Fruit fly (Drosophila melanogaster): ENCODE results near the gene Cmpk.

The Cmpk gene

DNA sequence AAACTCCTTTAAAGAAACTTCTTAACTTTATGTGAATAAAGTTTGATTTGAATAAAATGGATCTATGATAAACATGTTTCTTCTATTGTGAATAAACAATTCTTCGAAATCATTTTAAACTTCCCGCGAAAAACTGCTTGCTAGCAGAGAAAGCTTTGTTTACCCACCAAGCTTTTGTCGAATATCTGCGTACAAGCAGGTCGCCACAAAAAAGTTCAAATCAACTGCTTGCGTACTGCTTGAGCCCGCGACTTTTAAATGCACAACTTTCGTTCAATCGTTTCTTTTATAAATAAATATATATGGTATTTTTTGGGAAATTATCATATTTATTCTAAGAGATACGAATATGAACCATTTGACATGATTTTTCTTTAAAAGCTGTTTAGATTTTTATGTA, 48.2 kb upstream of the Cmpk start (continued):
- TF ChIP-seq Eip74EF (GFP tag; optimal IDR thresholded peaks at IDR 0.05) (peak in 1 of 2 experiments; percentile 56), CG9609 (GFP tag; optimal IDR thresholded peaks at IDR 0.05) (no peak), CG10209 (GFP tag; optimal IDR thresholded peaks at IDR 0.05) (no peak), tio (GFP tag; optimal IDR thresholded peaks at IDR 0.05) (no peak), Blimp-1 (GFP tag; optimal IDR thresholded peaks at IDR 0.05) (no peak), CG17385 (GFP tag; optimal IDR thresholded peaks at IDR 0.05) (no peak), Dp (GFP tag; optimal IDR thresholded peaks at IDR 0.05) (peak; percentile 100), CG4707 (GFP tag; optimal IDR thresholded peaks at IDR 0.05) (no peak), pzg (GFP tag; optimal IDR thresholded peaks at IDR 0.05) (peak; percentile 46), Lhr (GFP tag; optimal IDR thresholded peaks at IDR 0.05) (peak; percentile 30), CG17612 (GFP tag; IDR thresholded peaks at IDR 0.05) (no peak), CG10979 (tag; optimal IDR thresholded peaks at IDR 0.05) (no peak), CG32767 (GFP tag; IDR thresholded peaks at IDR 0.05) (no peak), da (GFP tag; optimal IDR thresholded peaks at IDR 0.05) (no peak), CG13424 (tag; optimal IDR thresholded peaks at IDR 0.05) (no peak), Nf-YA (GFP tag; IDR thresholded peaks at IDR 0.05) (no peak), CG5953 (GFP tag; IDR thresholded peaks at IDR 0.05) (no peak), emc (GFP tag; optimal IDR thresholded peaks at IDR 0.05) (no peak), run (tag; optimal IDR thresholded peaks at IDR 0.05) (no peak), CG5245 (GFP tag; optimal IDR thresholded peaks at IDR 0.05) (no peak), repo (GFP tag; optimal IDR thresholded peaks at IDR 0.05) (no peak), CoRest (tag; optimal IDR thresholded peaks at IDR 0.05) (peak; percentile 35), Pdp1 (GFP tag; optimal IDR thresholded peaks at IDR 0.05) (no peak), CG8388 (GFP tag; optimal IDR thresholded peaks at IDR 0.05) (no peak), chinmo (GFP tag; IDR thresholded peaks at IDR 0.05; ENCODE audit: partially characterized antibody) (peak; percentile 81; the same call in 2 of the 4 replicates), CG30020 (tag; optimal IDR thresholded peaks at IDR 0.05) (no peak), wek (GFP tag; optimal IDR thresholded peaks at IDR 0.05) (no peak), sens-2 (GFP tag; IDR thresholded peaks at IDR 0.05) (no peak), lbe (GFP tag; optimal IDR thresholded peaks at IDR 0.05) (no peak), CG6254 (GFP tag; optimal IDR thresholded peaks at IDR 0.05) (no peak), CTCF (GFP tag; optimal IDR thresholded peaks at IDR 0.05) (peak; percentile 48), al (GFP tag; IDR thresholded peaks at IDR 0.05) (no peak), CG9876 (GFP tag; optimal IDR thresholded peaks at IDR 0.05) (no peak), CG1647 (GFP tag; optimal IDR thresholded peaks at IDR 0.05) (no peak), CG2202 (tag; optimal IDR thresholded peaks at IDR 0.05) (no peak), CG32772 (GFP tag; IDR thresholded peaks at IDR 0.05) (no peak), CG33557 (GFP tag; optimal IDR thresholded peaks at IDR 0.05) (no peak), CG15514 (GFP tag; optimal IDR thresholded peaks at IDR 0.05) (peak; percentile 3), bowl (GFP tag; IDR thresholded peaks at IDR 0.05) (no peak), Adf1 (GFP tag; IDR thresholded peaks at IDR 0.05) (peak; percentile 68), CG2129 (GFP tag; IDR thresholded peaks at IDR 0.05; ENCODE audit: partially characterized antibody) (no peak), CG2116 (GFP tag; optimal IDR thresholded peaks at IDR 0.05) (no peak), B-H1 (GFP tag; IDR thresholded peaks at IDR 0.05) (no peak), Optix (GFP tag; IDR thresholded peaks at IDR 0.05) (no peak), CG17328 (GFP tag; IDR thresholded peaks at IDR 0.05) (no peak), Dek (tag; optimal IDR thresholded peaks at IDR 0.05) (peak; percentile 13), Ets97D (GFP tag; optimal IDR thresholded peaks at IDR 0.05) (peak; percentile 12), kay (GFP tag; optimal IDR thresholded peaks at IDR 0.05) (no peak), CG2712 (tag; optimal IDR thresholded peaks at IDR 0.05) (peak; percentile 57), E2f2 (GFP tag; IDR thresholded peaks at IDR 0.05) (peak; percentile 100), corto (GFP tag; optimal IDR thresholded peaks at IDR 0.05) (no peak), MBD-R2 (GFP tag; IDR thresholded peaks at IDR 0.05) (no peak)

All from whole organism, embryonic.